Fruit fly (Drosophila melanogaster): ENCODE results near the gene CG32512.

Gene CG32512

DNA sequence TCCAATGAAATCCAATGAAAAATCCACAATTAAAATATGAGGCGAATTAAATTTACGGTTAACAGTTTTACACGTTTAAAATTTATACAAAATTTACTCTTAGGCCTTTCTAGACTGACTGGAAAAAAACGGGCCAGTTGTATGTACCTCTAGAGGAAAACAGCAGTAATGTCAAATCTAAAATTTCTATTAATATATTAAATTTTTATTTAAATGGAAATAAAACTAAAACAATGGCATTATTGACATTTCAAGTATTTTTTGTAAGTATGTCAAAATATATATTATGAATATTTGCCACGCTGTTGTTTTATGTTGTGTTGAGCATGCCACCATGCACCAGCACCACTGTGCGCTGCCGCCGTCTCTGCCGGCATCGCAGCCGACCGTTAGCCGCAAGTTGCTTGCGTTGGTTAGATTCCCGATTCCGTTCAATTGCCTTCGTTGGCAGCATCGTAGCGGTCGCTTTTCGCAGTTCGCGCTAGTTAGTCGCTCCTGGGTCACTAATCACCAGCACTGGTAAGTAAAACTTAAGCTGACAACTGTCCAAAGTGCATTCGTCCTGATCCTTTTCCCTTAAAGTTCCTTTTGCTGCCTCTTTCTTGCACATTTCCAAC, 22.4 kb downstream of the CG32512 start, which contains the start of gene Cbs (continued):
- TF ChIP-seq CG11294 (GFP tag; IDR thresholded peaks at IDR 0.05), result peak; percentile 47; the same call in 1 of the 2 replicates

- peak; percentile 76; the same call in 2 of the 3 replicates for TF ChIP-seq CG6163 (GFP tag; IDR thresholded peaks at IDR 0.05)
- TF ChIP-seq Met (GFP tag; optimal IDR thresholded peaks at IDR 0.05), result peak; percentile 71
- peak; percentile 22 for TF ChIP-seq achi (GFP tag; optimal IDR thresholded peaks at IDR 0.05)
- no peak for TF ChIP-seq dac (GFP tag; optimal IDR thresholded peaks at IDR 0.05)
- TF ChIP-seq cyc (GFP tag; optimal IDR thresholded peaks at IDR 0.05), result peak; percentile 57
- peak; percentile 50 for TF ChIP-seq net (GFP tag; optimal IDR thresholded peaks at IDR 0.05)
- TF ChIP-seq CG11294 (GFP tag; IDR thresholded peaks at IDR 0.05), result peak; percentile 45; the same call in 1 of the 2 replicates
- TF ChIP-seq Eip75B (GFP tag; optimal IDR thresholded peaks at IDR 0.05), result peak; percentile 54
- peak; percentile 14 for TF ChIP-seq acj6 (GFP tag; optimal IDR thresholded peaks at IDR 0.05)
- TF ChIP-seq CG4318 (GFP tag; optimal IDR thresholded peaks at IDR 0.05), result no peak
- TF ChIP-seq Ets21C (GFP tag; optimal IDR thresholded peaks at IDR 0.05), result no peak
- peak; percentile 57 for TF ChIP-seq Sox14 (GFP tag; optimal IDR thresholded peaks at IDR 0.05)
- TF ChIP-seq CG6854 (GFP tag; optimal IDR thresholded peaks at IDR 0.05), result no peak
- TF ChIP-seq lz (GFP tag; optimal IDR thresholded peaks at IDR 0.05), result peak; percentile 12
- TF ChIP-seq CG9139 (GFP tag; optimal IDR thresholded peaks at IDR 0.05), result peak; percentile 39
- TF ChIP-seq CG6808 (GFP tag; optimal IDR thresholded peaks at IDR 0.05), result no peak
- no peak for TF ChIP-seq fd85E (GFP tag; optimal IDR thresholded peaks at IDR 0.05)
- peak; percentile 44 for TF ChIP-seq CG7368 (GFP tag; optimal IDR thresholded peaks at IDR 0.05)
- TF ChIP-seq CG15336 (GFP tag; IDR thresholded peaks at IDR 0.05), result peak; percentile 65
- peak; percentile 11 for TF ChIP-seq CG3032 (tag; optimal IDR thresholded peaks at IDR 0.05)
- TF ChIP-seq dsx (GFP tag; optimal IDR thresholded peaks at IDR 0.05; ENCODE audit: poor library complexity, severe bottlenecking), result peak; percentile 43
- TF ChIP-seq ss (GFP tag; optimal IDR thresholded peaks at IDR 0.05), result peak in 1 of 2 experiments; percentile 45
- peak; percentile 70 for TF ChIP-seq eg (GFP tag; IDR thresholded peaks at IDR 0.05)
- TF ChIP-seq CG11762 (GFP tag; optimal IDR thresholded peaks at IDR 0.05; ENCODE audit: insufficient read depth), result no peak
- peak; percentile 67 for TF ChIP-seq CG3919 (GFP tag; optimal IDR thresholded peaks at IDR 0.05)
- peak; percentile 80 for TF ChIP-seq Eip78C (GFP tag)
- TF ChIP-seq Sox102F (GFP tag; optimal IDR thresholded peaks at IDR 0.05), result peak; percentile 49
- TF ChIP-seq Hr4 (GFP tag; optimal IDR thresholded peaks at IDR 0.05), result peak; percentile 43
- peak; percentile 9 for TF ChIP-seq Smox (GFP tag; optimal IDR thresholded peaks at IDR 0.05)
- peak; percentile 39 for TF ChIP-seq Hr39 (GFP tag; optimal IDR thresholded peaks at IDR 0.05)
- no peak for TF ChIP-seq CG10631 (GFP tag; optimal IDR thresholded peaks at IDR 0.05)
- peak; percentile 25; the same call in 1 of the 2 replicates for TF ChIP-seq Gug (GFP tag; IDR thresholded peaks at IDR 0.05)
- peak; percentile 60 for TF ChIP-seq CG1621 (tag; optimal IDR thresholded peaks at IDR 0.05)
- TF ChIP-seq Sox15 (GFP tag; optimal IDR thresholded peaks at IDR 0.05), result no peak
- peak; percentile 65 for TF ChIP-seq topi (GFP tag; optimal IDR thresholded peaks at IDR 0.05)
- peak in 1 of 2 experiments; percentile 2 for TF ChIP-seq salr (GFP tag; optimal IDR thresholded peaks at IDR 0.05)
- TF ChIP-seq CG8319 (GFP tag; optimal IDR thresholded peaks at IDR 0.05), result peak; percentile 17
- TF ChIP-seq CG10669 (GFP tag; optimal IDR thresholded peaks at IDR 0.05), result peak; percentile 54
- TF ChIP-seq CG31627 (GFP tag; optimal IDR thresholded peaks at IDR 0.05), result peak; percentile 19
- TF ChIP-seq pdm3 (GFP tag; optimal IDR thresholded peaks at IDR 0.05), result peak; percentile 44
- peak; percentile 77 for TF ChIP-seq svp (GFP tag)
- TF ChIP-seq CG8119 (GFP tag; IDR thresholded peaks at IDR 0.05), result peak; percentile 28; the same call in 2 of the 3 replicates
- TF ChIP-seq CG16779 (tag; optimal IDR thresholded peaks at IDR 0.05), result no peak
- peak; percentile 66 for TF ChIP-seq Ets96B (tag; optimal IDR thresholded peaks at IDR 0.05)
- TF ChIP-seq OdsH (GFP tag; optimal IDR thresholded peaks at IDR 0.05), result peak; percentile 23
Measured at dm6 chrX:21044278-21044830, 23.0 kb downstream of the CG32512 start.

Measured in whole organism, prepupa.